Fruit fly (Drosophila melanogaster) whole organism, adult: ENCODE data around the gene CG13369.

Experiments
- CG11617 ChIP-seq: fragments of 200-800 bp; sonication (Bioruptor generic); optimal IDR thresholded peaks from 2 replicates; lab custom pipeline; 2017; ENCODE audit warnings: mild to moderate bottlenecking, missing biosample characterization, missing genetic modification reagents, missing genetic modification characterization
- CG33017 ChIP-seq: fragments of 200-800 bp; sonication (Bioruptor generic); optimal IDR thresholded peaks from 2 replicates; lab custom pipeline; 2018; ENCODE audit warnings: missing biosample characterization, mild to moderate bottlenecking, missing genetic modification characterization, moderate library complexity
- CG5204 ChIP-seq: fragments of 200-800 bp; sonication (Bioruptor generic); optimal IDR thresholded peaks from 2 replicates; lab custom pipeline; 2016; ENCODE audit warnings: missing biosample characterization, missing genetic modification characterization
- CG7045 ChIP-seq: fragments of 200-800 bp; sonication (Bioruptor generic); optimal IDR thresholded peaks from 2 replicates; lab custom pipeline; 2017; ENCODE audit warnings: missing biosample characterization, mild to moderate bottlenecking, missing genetic modification characterization
- CG7101 ChIP-seq: fragments of 200-800 bp; sonication (Bioruptor generic); optimal IDR thresholded peaks from 2 replicates; lab custom pipeline; 2018; ENCODE audit warnings: missing biosample characterization, mild to moderate bottlenecking, missing genetic modification characterization, moderate library complexity
- bab1 ChIP-seq: fragments of 200-800 bp; sonication (Bioruptor generic); optimal IDR thresholded peaks from 3 replicates; lab custom pipeline; 2019; ENCODE audit warnings: missing biosample characterization, mild to moderate bottlenecking, missing genetic modification characterization, moderate library complexity
- cnc ChIP-seq, 2 experiments: fragments of >200 bp; optimal IDR thresholded peaks; 2 replicates each; lab custom pipeline; 2017
- kay ChIP-seq: fragments of 200-800 bp; sonication (Bioruptor generic); peaks from one replicate; lab custom pipeline; 2016; ENCODE audit warnings: missing biosample characterization, missing genetic modification characterization, borderline replicate concordance
- ovo ChIP-seq: fragments of 200-800 bp; sonication (Bioruptor generic); optimal IDR thresholded peaks from 2 replicates; lab custom pipeline; 2016; ENCODE audit warnings: missing biosample characterization, missing genetic modification characterization
- pad ChIP-seq: fragments of 200-800 bp; sonication (Bioruptor generic); optimal IDR thresholded peaks from 3 replicates; lab custom pipeline; 2017; ENCODE audit warnings: missing biosample characterization, missing genetic modification characterization, mild to moderate bottlenecking, moderate library complexity, missing genetic modification reagents
- tj ChIP-seq: fragments of 200-800 bp; sonication (Bioruptor generic); optimal IDR thresholded peaks from 3 replicates; lab custom pipeline; 2017; ENCODE audit warnings: missing biosample characterization, mild to moderate bottlenecking, missing genetic modification characterization, moderate library complexity
- toe ChIP-seq: fragments of 200-800 bp; sonication (Bioruptor generic); optimal IDR thresholded peaks from 2 replicates; lab custom pipeline; 2016; ENCODE audit warnings: missing biosample characterization, missing genetic modification characterization

dm6 chrX:656380-656925 lies 33.2 kb downstream of the CG13369 start:
- no peak for TF ChIP-seq CG33017
- TF ChIP-seq CG7101 (tag; lab: Kevin White, UChicago): no peak
- no peak for TF ChIP-seq CG5204 (GFP tag; lab: Kevin White, UChicago)
- TF ChIP-seq cnc (optimal IDR thresholded peaks at IDR 0.05; lab: Kevin White, UChicago): no peak
- no peak for TF ChIP-seq CG7045 (GFP tag; lab: Kevin White, UChicago)
- no peak for TF ChIP-seq tj (GFP tag; lab: Kevin White, UChicago)
- TF ChIP-seq ovo: peak; percentile 22
- no peak for TF ChIP-seq CG11617
- peak; percentile 51 for TF ChIP-seq bab1 (GFP tag; lab: Kevin White, UChicago)
- peak; percentile 82 for TF ChIP-seq pad (GFP tag; lab: Kevin White, UChicago)
- TF ChIP-seq toe (GFP tag; lab: Kevin White, UChicago): no peak
- no peak for TF ChIP-seq kay (GFP tag; lab: Kevin White, UChicago)
